Fruit fly (Drosophila melanogaster) whole organism, larva: Measurements from ENCODE around the gene CG32797.
A peak's percentile ranks its signal among the peaks of the same experiment; 100 is the strongest.

Experiments
- noc ChIP-seq: fragments of 200-800 bp; sonication (Bioruptor generic); optimal IDR thresholded peaks from 3 replicates; lab custom pipeline; 2019; ENCODE audit warnings: missing biosample characterization, mild to moderate bottlenecking, missing genetic modification characterization, moderate library complexity

CG32797 gene

dm6 chrX:2425755-2426154 is at the start of gene CG32797:
Gene CG32797, minus strand, starts transcription at chrX:2425855.
- TF ChIP-seq noc (tag; lab: Kevin White, UChicago): no peak

DNA sequence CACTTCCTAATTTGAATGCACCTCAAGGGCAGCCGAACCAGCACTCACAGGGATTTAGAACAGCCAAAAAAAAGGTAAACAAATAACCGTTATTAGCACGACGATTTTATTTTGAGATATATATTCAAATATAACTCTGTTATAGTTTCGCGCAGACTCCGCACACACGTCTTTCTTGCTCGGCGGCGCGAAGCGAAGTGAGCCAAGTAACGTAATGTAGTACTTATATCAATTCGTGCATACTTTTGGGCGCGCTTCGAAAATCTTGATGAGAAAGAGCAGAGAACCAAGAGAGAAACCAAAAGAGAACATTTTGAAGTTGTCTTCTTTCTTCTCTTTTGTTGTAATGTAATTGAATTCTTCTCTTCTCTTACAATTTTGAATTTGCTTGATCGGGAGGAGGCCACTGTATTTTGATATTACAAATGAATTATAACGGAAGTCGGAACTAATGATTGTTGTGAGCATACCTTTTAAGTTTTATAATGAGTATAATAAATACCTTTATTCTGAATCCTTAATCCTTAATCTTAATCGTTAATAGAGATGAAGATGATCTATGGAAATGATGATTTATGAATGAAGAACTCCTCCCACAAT is 44.3 kb upstream of the CG32797 start, which contains the start of gene boi:
boi (minus strand) TSS at position 201 of the 600 bp plus-strand sequence.
- no peak for TF ChIP-seq noc (tag; lab: Kevin White, UChicago)

- no peak for TF ChIP-seq noc (tag; lab: Kevin White, UChicago)
Observed at dm6 chrX:2468576-2468975, 42.9 kb upstream of the CG32797 start.

DNA sequence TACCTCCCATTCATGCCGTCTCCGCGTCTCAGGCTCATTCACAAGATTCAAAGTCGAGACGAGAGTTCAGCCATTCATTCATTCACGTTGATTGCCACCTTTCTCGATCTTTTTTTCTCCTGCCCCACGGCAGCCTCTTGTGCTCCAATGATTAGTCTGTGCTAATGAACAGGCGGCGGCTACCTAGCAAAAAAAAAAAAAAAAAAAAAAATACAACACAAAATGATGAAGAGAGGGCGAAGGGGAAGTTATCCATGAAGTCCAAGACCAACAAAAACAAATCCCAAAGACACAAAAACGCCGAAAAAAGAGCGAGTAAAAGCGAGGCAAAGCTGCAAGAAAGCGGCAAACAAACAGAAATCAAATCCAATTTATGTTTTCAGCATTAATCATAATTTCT is 41.3 kb upstream of the CG32797 start:
- no peak for TF ChIP-seq noc (tag; lab: Kevin White, UChicago)

DNA sequence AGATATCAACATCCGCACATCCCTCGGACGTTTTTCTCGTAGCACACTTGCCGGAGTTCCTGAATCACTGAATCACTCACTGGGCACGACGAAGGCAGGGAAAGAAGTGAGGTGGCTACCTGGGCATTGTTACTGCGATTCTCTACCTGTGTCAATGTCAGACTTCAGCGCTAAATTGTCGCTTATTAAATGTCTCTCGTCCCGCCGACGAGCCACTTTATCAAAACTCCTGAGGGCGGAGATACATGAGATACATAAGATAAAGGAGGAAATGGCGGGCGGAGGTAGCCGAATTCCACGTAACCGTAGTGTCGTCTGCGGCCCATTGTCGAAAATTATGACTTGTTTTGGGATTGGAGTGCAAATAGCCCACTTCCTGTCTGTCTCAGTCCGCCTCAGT is 40.0 kb upstream of the CG32797 start:
- TF ChIP-seq noc (tag; lab: Kevin White, UChicago): no peak

DNA sequence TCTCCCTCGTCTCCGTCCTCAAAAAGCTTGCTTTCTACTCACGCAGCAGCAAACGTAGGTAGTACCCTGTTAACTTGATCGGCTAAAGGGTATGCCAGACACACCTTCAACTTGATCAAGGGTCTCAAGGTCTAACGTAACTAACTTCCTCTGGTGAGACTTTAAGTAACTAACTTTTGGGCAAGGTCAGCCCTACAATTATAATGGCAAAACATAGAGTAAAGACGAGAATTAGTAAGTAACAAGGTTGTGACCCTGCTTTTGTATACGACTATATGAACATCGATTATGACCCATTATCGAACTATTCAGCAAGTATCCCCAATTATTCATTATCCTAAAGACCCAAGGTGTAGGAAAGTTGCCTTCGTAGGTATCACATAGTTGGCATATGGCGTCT is 38.5 kb upstream of the CG32797 start:
- no peak for TF ChIP-seq noc (tag; lab: Kevin White, UChicago)

dm6 chrX:2462919-2463544 is 37.4 kb upstream of the CG32797 start:
- no peak for TF ChIP-seq noc (tag; lab: Kevin White, UChicago)

DNA sequence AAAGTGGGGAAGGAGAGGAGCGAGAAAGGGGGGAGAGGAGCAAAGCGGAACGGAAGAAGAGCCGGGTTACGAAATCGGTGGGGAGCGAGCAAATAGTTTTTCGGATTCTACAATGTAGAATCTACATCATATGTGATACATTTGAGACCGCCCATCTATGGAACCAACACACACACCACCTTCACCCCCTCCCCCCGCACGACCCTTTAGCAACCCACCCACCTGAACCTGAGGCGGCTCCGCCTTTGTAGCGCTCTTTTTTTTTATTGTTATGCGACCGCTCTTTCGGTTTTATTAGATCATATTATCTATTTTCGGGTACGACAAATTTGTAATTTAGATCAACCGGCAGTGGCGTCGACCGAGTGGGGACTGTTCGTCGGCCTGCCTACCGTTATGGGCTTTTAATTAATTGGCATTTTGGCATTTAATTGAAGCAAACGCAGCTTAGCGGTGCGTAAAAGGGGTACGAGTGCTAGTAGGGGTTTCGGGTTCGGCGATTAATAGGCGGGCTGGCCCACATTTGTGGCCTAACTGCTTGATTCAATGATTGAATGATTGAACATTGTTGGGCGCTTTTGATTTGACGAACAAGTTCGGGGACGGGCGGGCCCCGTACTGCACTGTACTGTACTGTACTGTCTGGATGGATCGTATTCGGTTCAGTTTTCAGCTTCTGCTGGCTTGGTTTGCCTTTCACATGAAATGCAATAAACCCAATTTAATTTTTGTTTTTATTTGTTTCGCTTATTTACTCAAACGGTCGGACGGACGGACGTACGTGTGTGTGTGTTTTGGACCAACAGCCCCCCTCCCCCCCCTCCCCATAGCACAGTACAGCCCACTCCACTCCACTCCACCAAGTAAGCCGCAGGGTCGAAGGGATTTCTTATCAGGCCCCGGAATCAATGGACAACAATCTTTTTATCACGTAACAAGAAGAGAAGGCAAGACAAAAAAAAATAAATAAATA is 36.1 kb upstream of the CG32797 start:
- no peak for TF ChIP-seq noc (tag; lab: Kevin White, UChicago)

dm6 chrX:2459843-2460242 is 34.2 kb upstream of the CG32797 start:
- no peak for TF ChIP-seq noc (tag; lab: Kevin White, UChicago)

DNA sequence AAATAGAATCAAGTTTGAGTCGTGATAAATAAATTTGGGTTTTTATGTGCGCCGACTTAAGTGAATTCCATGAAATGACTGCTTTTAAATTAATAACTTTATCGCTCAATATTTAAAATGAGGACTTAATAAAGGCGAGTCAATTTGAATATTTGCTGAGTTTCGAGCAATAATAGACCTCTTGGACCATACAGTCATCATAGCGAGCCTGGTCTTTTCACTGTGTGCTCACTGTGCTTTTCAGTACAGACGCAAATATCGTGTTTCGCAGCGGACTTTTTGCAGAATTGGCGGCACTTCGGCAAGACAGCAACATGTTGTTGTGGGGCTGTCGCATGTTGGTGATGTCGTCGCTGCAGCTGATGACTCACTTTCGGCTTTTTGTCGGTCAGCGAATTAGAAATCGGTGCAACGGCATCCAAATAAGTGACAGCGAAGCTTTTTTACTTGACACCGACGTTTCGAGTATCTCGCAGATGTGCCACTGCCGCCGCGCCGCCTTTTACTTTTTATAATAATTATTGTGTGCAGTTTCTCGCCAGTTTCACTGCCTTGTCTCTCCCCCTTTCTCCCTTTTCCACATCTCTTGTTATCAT is 32.3 kb upstream of the CG32797 start:
- no peak for TF ChIP-seq noc (tag; lab: Kevin White, UChicago)

- peak; percentile 41 for TF ChIP-seq noc (tag; lab: Kevin White, UChicago)
Observed at dm6 chrX:2455337-2456246, 29.9 kb upstream of the CG32797 start.

dm6 chrX:2453772-2454171 is 28.1 kb upstream of the CG32797 start:
- TF ChIP-seq noc (tag; lab: Kevin White, UChicago): no peak

DNA sequence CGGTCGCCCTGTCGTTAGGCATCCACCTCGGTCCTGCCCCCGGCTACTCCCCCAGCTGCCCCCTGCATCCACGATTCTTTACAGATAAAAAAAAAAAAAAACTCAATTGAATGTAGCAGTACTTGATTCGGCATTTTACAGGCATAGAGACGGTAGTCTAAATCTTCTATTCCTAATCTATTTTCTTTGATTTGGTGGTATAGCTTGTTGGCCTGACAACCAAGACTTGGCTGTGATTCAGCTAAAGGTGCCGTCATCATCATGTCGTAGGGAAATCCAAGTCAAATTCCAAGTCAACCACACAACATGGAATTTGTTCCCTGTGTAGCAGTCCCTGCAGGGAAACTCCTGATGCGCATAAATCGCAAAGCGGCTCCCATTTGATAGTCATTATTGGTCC is 27.1 kb upstream of the CG32797 start:
- no peak for TF ChIP-seq noc (tag; lab: Kevin White, UChicago)

DNA sequence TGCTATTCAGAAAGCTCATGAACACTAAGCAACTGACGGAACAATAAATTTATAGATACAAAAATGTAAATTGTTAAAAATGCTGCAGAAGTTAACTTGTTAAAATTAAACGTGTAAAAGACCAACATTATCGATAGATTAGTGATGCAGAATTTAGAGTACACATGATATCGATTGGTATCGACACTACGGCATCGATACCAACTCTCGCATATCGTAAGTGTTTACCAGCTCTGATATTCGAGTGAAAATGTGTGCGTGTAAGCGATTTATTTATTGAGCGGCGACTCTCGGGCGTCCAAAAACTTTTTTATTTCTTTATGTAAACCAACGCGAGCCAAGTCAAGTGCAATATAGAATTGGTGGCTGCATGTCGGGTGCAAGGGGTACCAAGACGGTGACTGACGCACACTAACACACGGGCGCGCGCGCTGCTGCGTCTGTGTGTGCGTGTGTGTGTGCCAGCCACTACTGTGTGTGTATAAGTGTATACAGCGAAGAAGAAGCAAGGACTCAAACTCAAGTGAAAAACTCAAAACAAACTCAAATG is 22.2 kb upstream of the CG32797 start, which contains the start of gene z:
z (plus strand) TSS at position 20 of the 550 bp plus-strand sequence.
- TF ChIP-seq noc (tag; lab: Kevin White, UChicago): peak; percentile 1
